Worm (Caenorhabditis elegans): ENCODE data around the gene sym-3.
A peak's percentile ranks its signal among the peaks of the same experiment; 100 is the strongest.

- TF ChIP-seq ceh-30 (tag; optimal IDR thresholded peaks at IDR 0.05), result no peak
- peak; percentile 43 for TF ChIP-seq unc-55 (GFP tag; optimal IDR thresholded peaks at IDR 0.05)
- TF ChIP-seq nfya-1 (tag; optimal IDR thresholded peaks at IDR 0.05), result no peak
- no peak for TF ChIP-seq lin-11 (tag; optimal IDR thresholded peaks at IDR 0.05)
- TF ChIP-seq K09A11.1 (tag; optimal IDR thresholded peaks at IDR 0.05; ENCODE audit: insufficient read depth), result no peak
- TF ChIP-seq lim-6 (tag; optimal IDR thresholded peaks at IDR 0.05), result no peak
- no peak for TF ChIP-seq elt-4 (tag; optimal IDR thresholded peaks at IDR 0.05)
- TF ChIP-seq fkh-10 (GFP tag; optimal IDR thresholded peaks at IDR 0.05), result no peak
Measured at ce11 chrX:5746665-5747064, 26.9 kb upstream of the sym-3 start.

Measured in whole organism, late embryonic.